Worm (Caenorhabditis elegans): ENCODE measurements around the gene unc-58.

Gene unc-58

DNA sequence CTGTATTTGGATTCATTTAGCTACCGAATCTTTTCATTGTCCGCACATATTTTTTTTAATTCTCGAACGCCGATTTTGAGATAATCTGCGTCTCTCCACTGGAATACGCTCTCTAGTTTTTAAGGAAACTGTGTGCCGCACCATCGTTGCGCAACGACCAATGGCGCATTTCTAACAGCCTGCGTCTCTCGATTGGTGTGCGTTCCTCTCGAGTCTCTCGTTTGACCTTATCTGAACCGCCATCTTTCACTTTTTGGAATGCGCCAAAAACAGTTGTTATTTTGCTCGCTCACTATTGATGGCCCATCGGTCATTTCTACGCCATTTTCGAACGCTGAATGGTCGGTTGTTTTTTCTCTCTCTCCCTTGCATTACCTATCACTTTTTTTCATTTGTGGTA lies 49.7 kb downstream of the unc-58 start:
- TF ChIP-seq dmd-6 (GFP tag; IDR thresholded peaks at IDR 0.05) (no peak), unc-62 (GFP tag; optimal IDR thresholded peaks at IDR 0.05 in 1 of 2) (peak in 1 of 2 experiments; percentile 93), unc-62 (tag; optimal IDR thresholded peaks at IDR 0.05) (no peak), T20F7.1 (GFP tag; optimal IDR thresholded peaks at IDR 0.05) (no peak), R02D3.7 (tag; optimal IDR thresholded peaks at IDR 0.05) (no peak), lin-38 (GFP tag; IDR thresholded peaks at IDR 0.05) (no peak)

DNA sequence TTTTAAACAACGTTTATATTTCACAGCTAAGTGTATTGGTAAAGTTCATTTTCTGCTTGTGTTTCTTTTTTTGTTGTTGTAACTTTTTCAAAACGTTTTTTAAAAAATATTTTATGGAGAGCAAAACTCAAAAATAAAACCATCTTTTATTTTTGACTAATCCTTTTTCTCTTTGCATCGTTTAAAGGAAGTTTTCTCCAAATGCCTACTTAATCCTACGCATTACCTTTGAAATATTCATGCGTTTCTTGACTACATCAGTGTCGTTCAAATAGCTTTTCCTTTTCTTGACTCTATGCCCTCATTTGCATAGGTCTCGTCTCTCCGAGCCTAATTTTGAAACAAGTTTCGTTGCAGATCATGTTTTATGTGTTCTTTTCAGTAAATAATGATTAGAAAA lies 51.9 kb downstream of the unc-58 start:
- TF ChIP-seq unc-62 (GFP tag; optimal IDR thresholded peaks at IDR 0.05 in 1 of 2) (peak in 1 of 2 experiments; percentile 19), unc-62 (tag; optimal IDR thresholded peaks at IDR 0.05) (no peak), set-16 (GFP tag; IDR thresholded peaks at IDR 0.05) (no peak)

DNA sequence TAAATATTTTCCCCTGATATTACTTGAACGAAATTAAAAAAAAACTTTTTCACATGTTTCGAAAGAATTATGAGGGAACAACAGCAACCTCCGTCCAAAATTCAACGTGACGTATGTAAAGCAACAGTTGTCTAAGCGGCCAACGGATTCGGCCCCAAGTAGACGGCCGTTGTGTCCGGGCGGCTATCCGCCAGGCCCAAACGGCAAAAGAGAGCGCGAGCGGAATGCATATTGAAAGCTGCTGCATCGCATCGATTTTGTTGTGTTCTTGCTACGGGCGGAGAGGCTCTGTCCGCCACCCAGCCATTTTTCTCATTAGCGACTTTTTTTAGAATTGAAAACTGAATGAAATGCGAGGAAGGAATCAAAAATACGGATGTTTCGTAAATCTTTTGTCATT lies 53.8 kb downstream of the unc-58 start:
- no peak for TF ChIP-seq ceh-82 (tag; optimal IDR thresholded peaks at IDR 0.05)
- TF ChIP-seq mes-2 (tag; optimal IDR thresholded peaks at IDR 0.05; ENCODE audit: poor library complexity, severe bottlenecking), result peak; percentile 0
- TF ChIP-seq zfp-3 (GFP tag; conservative IDR thresholded peaks at IDR 0.05), result no peak
- TF ChIP-seq daf-16 (GFP tag; optimal IDR thresholded peaks at IDR 0.05), result no peak
- no peak for TF ChIP-seq daf-16 (tag; optimal IDR thresholded peaks at IDR 0.05)
- no peak for TF ChIP-seq nhr-76 (tag; optimal IDR thresholded peaks at IDR 0.05)
- no peak for TF ChIP-seq Y48G9A.11 (GFP tag; IDR thresholded peaks at IDR 0.05)
- TF ChIP-seq egl-43 (GFP tag; IDR thresholded peaks at IDR 0.05), result no peak
- no peak for TF ChIP-seq nhr-28 (tag; optimal IDR thresholded peaks at IDR 0.05)
- TF ChIP-seq daf-12 (tag; optimal IDR thresholded peaks at IDR 0.05), result no peak
- no peak for TF ChIP-seq php-3 (GFP tag; IDR thresholded peaks at IDR 0.05)
- peak; percentile 54 for TF ChIP-seq aha-1 (tag)
- TF ChIP-seq nhr-11 (tag; optimal IDR thresholded peaks at IDR 0.05), result no peak
- no peak for TF ChIP-seq ZK337.2 (GFP tag; IDR thresholded peaks at IDR 0.05)
- no peak for TF ChIP-seq duxl-1 (tag; optimal IDR thresholded peaks at IDR 0.05; ENCODE audit: poor library complexity)
- TF ChIP-seq nhr-10 (tag; optimal IDR thresholded peaks at IDR 0.05), result no peak
- peak; percentile 17 for TF ChIP-seq rbr-2 (tag; optimal IDR thresholded peaks at IDR 0.05)
- TF ChIP-seq nhr-111 (GFP tag; optimal IDR thresholded peaks at IDR 0.05), result no peak
- TF ChIP-seq ctbp-1 (GFP tag; IDR thresholded peaks at IDR 0.05), result no peak
- TF ChIP-seq hmg-1.1 (GFP tag; IDR thresholded peaks at IDR 0.05), result 0 out of 2 replicates have a peak, but pooled peaks have one; percentile 19
- TF ChIP-seq set-16 (GFP tag; IDR thresholded peaks at IDR 0.05), result peak; percentile 42

DNA sequence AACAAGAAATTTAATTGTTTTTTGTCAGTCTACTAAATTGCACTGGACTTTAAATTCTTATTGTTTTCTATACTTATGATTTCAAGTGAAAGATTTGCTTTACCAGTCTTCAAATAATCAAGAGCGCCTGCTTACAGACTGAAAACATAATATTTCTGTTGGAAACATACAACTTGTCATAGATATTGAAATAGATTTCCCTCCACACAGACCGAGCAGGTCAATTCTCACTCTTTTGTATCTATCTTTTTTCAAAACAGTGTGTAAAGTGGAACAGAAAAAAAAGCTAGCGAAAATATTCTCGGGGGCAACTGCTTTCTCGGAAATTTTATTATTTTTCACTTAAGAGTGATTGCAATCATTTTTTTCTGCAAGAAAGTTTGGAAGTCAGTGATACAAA lies 54.3 kb downstream of the unc-58 start:
- TF ChIP-seq ceh-28 (tag; optimal IDR thresholded peaks at IDR 0.05) (no peak), ztf-7 (tag; optimal IDR thresholded peaks at IDR 0.05) (no peak), mes-2 (tag; optimal IDR thresholded peaks at IDR 0.05; ENCODE audit: poor library complexity, severe bottlenecking) (peak; percentile 58)

DNA sequence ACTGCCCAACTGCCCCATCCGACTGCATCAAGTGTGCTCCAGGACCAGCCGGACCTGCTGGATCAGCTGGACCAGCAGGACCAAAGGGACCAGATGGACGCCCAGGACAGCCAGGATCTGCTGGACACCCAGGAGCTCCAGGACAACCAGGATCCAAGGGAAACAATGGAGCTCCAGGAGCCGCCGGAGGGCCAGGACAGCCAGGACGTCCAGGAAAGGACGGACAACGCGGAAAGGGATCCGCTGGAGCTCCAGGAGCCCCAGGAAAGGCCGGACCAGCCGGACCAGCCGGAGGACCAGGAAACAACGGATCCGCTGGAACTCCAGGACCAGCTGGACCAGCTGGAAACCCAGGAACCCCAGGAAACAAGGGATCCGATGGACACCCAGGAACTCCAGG lies 54.9 kb downstream of the unc-58 start:
- TF ChIP-seq set-16 (GFP tag; IDR thresholded peaks at IDR 0.05) (peak; percentile 98), gei-8 (GFP tag; optimal IDR thresholded peaks at IDR 0.05) (no peak), mes-2 (tag; optimal IDR thresholded peaks at IDR 0.05; ENCODE audit: poor library complexity, severe bottlenecking) (peak; percentile 4), lin-38 (GFP tag; IDR thresholded peaks at IDR 0.05) (no peak), F10B5.3 (tag; optimal IDR thresholded peaks at IDR 0.05) (no peak), lin-15B (tag; optimal IDR thresholded peaks at IDR 0.05) (no peak), pha-4 (GFP tag; IDR thresholded peaks at IDR 0.05) (no peak; the same call in 1 of the 2 replicates), pha-4 (tag; optimal IDR thresholded peaks at IDR 0.05) (no peak), ceh-32 (tag; optimal IDR thresholded peaks at IDR 0.05; ENCODE audit: poor library complexity) (no peak)

Measured in whole organism, L4 larva.